Worm (Caenorhabditis elegans) whole organism, mixed stage, embryonic: ENCODE results near the gene nol-56.

Experiments
- blmp-1 ChIP-seq: fragments of 150-350 bp; optimal IDR thresholded peaks from 2 replicates; lab custom pipeline; 2014; ENCODE audit warnings: missing biosample characterization, missing genetic modification characterization
- ceh-83 ChIP-seq: fragments of 200-800 bp; sonication (Bioruptor generic); optimal IDR thresholded peaks from 2 replicates; lab custom pipeline; 2018; ENCODE audit warnings: mild to moderate bottlenecking, missing genetic modification characterization, missing compliant biosample characterization
- elt-3 ChIP-seq: fragments of 150-350 bp; optimal IDR thresholded peaks from 2 replicates; lab custom pipeline; 2014; ENCODE audit warnings: missing biosample characterization, missing genetic modification characterization
- lin-32 ChIP-seq: fragments of 200-800 bp; sonication (Bioruptor generic); optimal IDR thresholded peaks from 2 replicates; lab custom pipeline; 2018; ENCODE audit warnings: mild to moderate bottlenecking, missing genetic modification characterization, missing compliant biosample characterization
- mep-1 ChIP-seq: fragments of 150-350 bp; optimal IDR thresholded peaks from 2 replicates; lab custom pipeline; 2017; ENCODE audit warnings: missing biosample characterization, missing genetic modification reagents, missing genetic modification characterization, inconsistent platforms
- mls-2 ChIP-seq: sonication (generic microtip); optimal IDR thresholded peaks from 2 replicates; lab custom pipeline; 2016; ENCODE audit warnings: mild to moderate bottlenecking, missing genetic modification characterization, moderate library complexity, missing compliant biosample characterization
- nhr-2 ChIP-seq: fragments of 150-350 bp; optimal IDR thresholded peaks from 2 replicates; lab custom pipeline; 2014; ENCODE audit warnings: missing biosample characterization, missing genetic modification characterization
- pha-4 ChIP-seq: fragments of 150-350 bp; optimal IDR thresholded peaks from 2 replicates; lab custom pipeline; 2018; ENCODE audit warnings: missing biosample characterization, missing genetic modification reagents, missing genetic modification characterization
- snpc-4 ChIP-seq: fragments of 150-350 bp; optimal IDR thresholded peaks from 2 replicates; lab custom pipeline; 2014; ENCODE audit warnings: missing biosample characterization, missing genetic modification characterization
- unc-39 ChIP-seq: fragments of 150-350 bp; optimal IDR thresholded peaks from 2 replicates; lab custom pipeline; 2014; ENCODE audit warnings: missing biosample characterization, missing genetic modification characterization

DNA sequence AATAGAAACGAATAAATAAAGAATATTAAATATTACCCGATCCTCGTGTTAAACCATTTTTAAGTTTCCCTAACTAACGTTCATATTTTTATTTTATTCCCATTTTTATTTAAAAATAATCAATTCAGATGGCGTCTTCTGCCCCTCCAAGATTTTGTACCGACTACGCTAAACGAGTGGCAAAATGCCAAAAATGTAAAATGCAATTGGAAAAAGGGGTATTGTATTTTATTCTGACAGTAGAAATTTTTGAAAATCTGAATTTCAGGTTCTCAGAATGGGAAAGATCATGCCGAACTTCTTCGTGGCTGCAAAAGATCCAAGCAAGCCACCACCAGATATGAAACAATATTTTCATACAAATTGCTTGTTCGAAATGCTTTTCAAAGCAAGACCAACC, 9.9 kb downstream of the nol-56 start, which contains the start of gene K07C5.3:
- TF ChIP-seq mls-2 (tag; lab: Kevin White, UChicago) (no peak), elt-3 (tag; lab: Kevin White, UChicago) (no peak), nhr-2 (tag; lab: Kevin White, UChicago) (no peak), unc-39 (tag; lab: Kevin White, UChicago) (no peak), ceh-83 (GFP tag; lab: Kevin White, UChicago) (no peak), pha-4 (tag; lab: Kevin White, UChicago) (no peak), snpc-4 (tag; lab: Kevin White, UChicago) (no peak), mep-1 (tag; lab: Kevin White, UChicago) (no peak), lin-32 (no peak), blmp-1 (no peak)
